Worm (Caenorhabditis elegans): Measurements from ENCODE around the gene PDB1.1.

ce11 chrX:7540033-7540432 is 18.9 kb downstream of the PDB1.1 start, which contains the start of gene glb-16:
- TF ChIP-seq ama-1 (optimal IDR thresholded peaks at IDR 0.05): no peak
- TF ChIP-seq tra-4 (tag; optimal IDR thresholded peaks at IDR 0.05): no peak
- TF ChIP-seq scrt-1 (GFP tag; IDR thresholded peaks at IDR 0.05): no peak
- TF ChIP-seq tbx-11 (GFP tag; IDR thresholded peaks at IDR 0.05): no peak
- TF ChIP-seq ceh-36 (tag; optimal IDR thresholded peaks at IDR 0.05): no peak
- TF ChIP-seq pes-1 (GFP tag; IDR thresholded peaks at IDR 0.05): no peak
- no peak for TF ChIP-seq flt-1 (GFP tag; IDR thresholded peaks at IDR 0.05)
- TF ChIP-seq ceh-13 (GFP tag; optimal IDR thresholded peaks at IDR 0.05): no peak

All from whole organism, early embryonic.